Worm (Caenorhabditis elegans) whole organism, L4 larva: ENCODE data around the gene K10H10.6.

ENCODE experiments used
- F26F4.8 ChIP-seq: fragments of 200-800 bp; sonication (Bioruptor generic); conservative IDR thresholded peaks from 2 replicates; pipeline ENCODE4 v1.3.6; 2022; ENCODE audit warnings: missing genetic modification characterization, missing compliant biosample characterization
- F44E2.7 ChIP-seq: fragments of 200-800 bp; sonication (Bioruptor generic); IDR thresholded peaks from 2 replicates; pipeline ENCODE4 v2.1.2; 2022; ENCODE audit warnings: missing genetic modification characterization, missing compliant biosample characterization
- F49E8.2 ChIP-seq: sonication (generic microtip); optimal IDR thresholded peaks from 2 replicates; lab custom pipeline; 2016; ENCODE audit warnings: missing compliant biosample characterization, mild to moderate bottlenecking, missing genetic modification characterization, borderline replicate concordance
- Y5F2A.4 ChIP-seq: fragments of 200-800 bp; sonication (Bioruptor generic); optimal IDR thresholded peaks from 2 replicates; lab custom pipeline; 2018; ENCODE audit warnings: mild to moderate bottlenecking, missing genetic modification characterization, missing compliant biosample characterization
- ZK337.2 ChIP-seq: fragments of 200-800 bp; sonication (Bioruptor generic); IDR thresholded peaks from 2 replicates; pipeline ENCODE4 v1.3.6; 2022; ENCODE audit warnings: missing genetic modification reagents, missing genetic modification characterization, missing compliant biosample characterization
- aha-1 ChIP-seq: fragments of 150-350 bp; peaks from one replicate; lab custom pipeline; 2014; ENCODE audit warnings: missing biosample characterization, missing genetic modification characterization
- arid-1 ChIP-seq: fragments of 200-800 bp; sonication (Bioruptor generic); conservative IDR thresholded peaks from 2 replicates; pipeline ENCODE4 v1.3.6; 2022; ENCODE audit warnings: missing genetic modification reagents, missing genetic modification characterization, missing compliant biosample characterization
- ceh-62 ChIP-seq: sonication (generic microtip); optimal IDR thresholded peaks from 2 replicates; lab custom pipeline; 2017; ENCODE audit warnings: missing biosample characterization, missing genetic modification characterization
- ctbp-1 ChIP-seq: fragments of 200-800 bp; sonication (Bioruptor generic); IDR thresholded peaks from 2 replicates; pipeline ENCODE4 v1.3.6; 2022; ENCODE audit warnings: missing genetic modification reagents, missing genetic modification characterization, missing compliant biosample characterization
- daf-16 ChIP-seq, 3 experiments: sonication (generic microtip); optimal IDR thresholded peaks; 2 replicates each; lab custom pipeline; 2016 to 2017; ENCODE audit warnings: missing genetic modification characterization in 3 of 3, missing genetic modification reagents in 3 of 3, mild to moderate bottlenecking in 2 of 3, missing compliant biosample characterization in 2 of 3, missing biosample characterization in 1 of 3, moderate library complexity in 1 of 3
- daf-19 ChIP-seq: fragments of 200-800 bp; sonication (Bioruptor generic); conservative IDR thresholded peaks from 2 replicates; pipeline ENCODE4 v1.3.6; 2022; ENCODE audit warnings: missing genetic modification characterization, missing compliant biosample characterization
- dmd-8 ChIP-seq: fragments of 200-800 bp; sonication (Bioruptor generic); IDR thresholded peaks from 2 replicates; pipeline ENCODE4 v1.3.6; 2022; ENCODE audit warnings: missing genetic modification characterization, missing compliant biosample characterization
- dmd-9 ChIP-seq: fragments of 200-800 bp; sonication (Bioruptor generic); IDR thresholded peaks from 2 replicates; pipeline ENCODE4 v1.3.6; 2022; ENCODE audit warnings: missing genetic modification reagents, missing genetic modification characterization, missing compliant biosample characterization
- dpl-1 ChIP-seq: fragments of 150-350 bp; optimal IDR thresholded peaks from 2 replicates; lab custom pipeline; 2014; ENCODE audit warnings: missing biosample characterization, missing genetic modification reagents, missing genetic modification characterization
- dve-1 ChIP-seq: sonication (generic microtip); optimal IDR thresholded peaks from 2 replicates; lab custom pipeline; 2017; ENCODE audit warnings: antibody characterized with exemption, mild to moderate bottlenecking, missing genetic modification characterization, missing compliant biosample characterization; ENCODE audit not compliant: insufficient read depth
- egl-43 ChIP-seq: fragments of 200-800 bp; sonication (Bioruptor generic); IDR thresholded peaks from 2 replicates; pipeline ENCODE4 v1.3.6; 2022; ENCODE audit warnings: missing genetic modification reagents, missing genetic modification characterization, missing compliant biosample characterization
- hif-1 ChIP-seq, 2 experiments: sonication (generic microtip); optimal IDR thresholded peaks; 2 replicates each; lab custom pipeline; 2016 to 2017; ENCODE audit warnings: missing compliant biosample characterization in 2 of 2, missing genetic modification characterization in 2 of 2, missing genetic modification reagents in 2 of 2, missing genotype in 2 of 2, mild to moderate bottlenecking in 1 of 2
- hlh-30 ChIP-seq: sonication (generic microtip); optimal IDR thresholded peaks from 2 replicates; lab custom pipeline; 2017; ENCODE audit warnings: antibody characterized with exemption, mild to moderate bottlenecking, missing genetic modification characterization, missing compliant biosample characterization; ENCODE audit not compliant: insufficient read depth
- hmg-1.1 ChIP-seq: fragments of 200-800 bp; sonication (Bioruptor generic); IDR thresholded peaks from 2 replicates; pipeline ENCODE4 v1.3.6; 2022; ENCODE audit warnings: missing genetic modification reagents, missing genetic modification characterization, missing compliant biosample characterization
- lin-13 ChIP-seq: fragments of 150-350 bp; optimal IDR thresholded peaks from 2 replicates; lab custom pipeline; 2014; ENCODE audit warnings: missing biosample characterization, missing genetic modification reagents, missing genetic modification characterization
- lin-38 ChIP-seq: fragments of 200-800 bp; sonication (Bioruptor generic); IDR thresholded peaks from 2 replicates; pipeline ENCODE4 v1.3.6; 2022; ENCODE audit warnings: missing genetic modification reagents, missing genetic modification characterization, missing compliant biosample characterization
- lsy-2 ChIP-seq, 2 experiments: fragments of 150-350 bp in 1 of 2; sonication (generic microtip) in 1 of 2; optimal IDR thresholded peaks; 2 replicates each; lab custom pipeline; 2014 to 2017; ENCODE audit warnings: missing biosample characterization in 2 of 2, missing genetic modification characterization in 2 of 2
- madf-5 ChIP-seq, 2 experiments: fragments of 200-800 bp; sonication (Bioruptor generic); IDR thresholded peaks; 2 replicates each; pipeline ENCODE4 v1.3.6; 2022; ENCODE audit warnings: missing compliant biosample characterization in 2 of 2, missing genetic modification characterization in 2 of 2
- mdt-29 ChIP-seq: fragments of 200-800 bp; sonication (Bioruptor generic); IDR thresholded peaks from 2 replicates; pipeline ENCODE4 v1.3.6; 2022; ENCODE audit warnings: missing genetic modification reagents, missing genetic modification characterization, missing compliant biosample characterization
- mep-1 ChIP-seq: fragments of 150-350 bp; sonication (generic microtip); optimal IDR thresholded peaks from 3 replicates; lab custom pipeline; 2014; ENCODE audit warnings: missing biosample characterization, missing genetic modification characterization
- nhr-10 ChIP-seq: fragments of 150-350 bp; optimal IDR thresholded peaks from 2 replicates; lab custom pipeline; 2014; ENCODE audit warnings: missing biosample characterization, missing genetic modification characterization
- nhr-237 ChIP-seq: sonication (generic microtip); optimal IDR thresholded peaks from 2 replicates; lab custom pipeline; 2017; ENCODE audit warnings: missing biosample characterization, missing genetic modification characterization
- nhr-25 ChIP-seq: sonication (generic microtip); optimal IDR thresholded peaks from 2 replicates; lab custom pipeline; 2017; ENCODE audit warnings: missing genetic modification characterization, mild to moderate bottlenecking, missing compliant biosample characterization, antibody characterized with exemption, moderate library complexity, borderline replicate concordance; ENCODE audit not compliant: insufficient read depth
- nhr-28 ChIP-seq: fragments of 150-350 bp; optimal IDR thresholded peaks from 2 replicates; lab custom pipeline; 2014; ENCODE audit warnings: missing biosample characterization, missing genetic modification characterization
- nhr-41 ChIP-seq: fragments of 200-800 bp; sonication (Bioruptor generic); IDR thresholded peaks from 2 replicates; pipeline ENCODE4 v1.3.6; 2022; ENCODE audit warnings: missing genetic modification reagents, missing genetic modification characterization, missing compliant biosample characterization
- nhr-6 ChIP-seq: fragments of 150-350 bp; optimal IDR thresholded peaks from 2 replicates; lab custom pipeline; 2014; ENCODE audit warnings: missing biosample characterization, missing genetic modification characterization
- nhr-76 ChIP-seq: fragments of 150-350 bp; optimal IDR thresholded peaks from 2 replicates; lab custom pipeline; 2014; ENCODE audit warnings: missing biosample characterization, missing genetic modification characterization
- nhr-77 ChIP-seq: fragments of 150-350 bp; optimal IDR thresholded peaks from 2 replicates; lab custom pipeline; 2014; ENCODE audit warnings: missing biosample characterization, missing genetic modification characterization
- pha-4 ChIP-seq, 2 experiments: fragments of 150-350 bp in 1 of 2; fragments of 200-800 bp in 1 of 2; sonication (Bioruptor generic) in 1 of 2; IDR thresholded peaks in 1 of 2; optimal IDR thresholded peaks in 1 of 2; 2 replicates each; pipeline versions ENCODE4 v1.3.6 to Lab custom; 2014 to 2022; ENCODE audit warnings: missing genetic modification characterization in 2 of 2, missing genetic modification reagents in 2 of 2, missing biosample characterization in 1 of 2, missing compliant biosample characterization in 1 of 2
- php-3 ChIP-seq: fragments of 200-800 bp; sonication (Bioruptor generic); IDR thresholded peaks from 2 replicates; pipeline ENCODE4 v1.3.6; 2022; ENCODE audit warnings: missing genetic modification reagents, missing genetic modification characterization, missing compliant biosample characterization
- rbr-2 ChIP-seq: sonication (generic microtip); optimal IDR thresholded peaks from 2 replicates; lab custom pipeline; 2016; ENCODE audit warnings: missing genotype, missing genetic modification characterization, missing compliant biosample characterization
- set-16 ChIP-seq: fragments of 200-800 bp; sonication (Bioruptor generic); IDR thresholded peaks from 2 replicates; pipeline ENCODE4 v1.3.6; 2022; ENCODE audit warnings: missing genetic modification reagents, missing genetic modification characterization, missing compliant biosample characterization
- skn-1 ChIP-seq: fragments of 150-350 bp; optimal IDR thresholded peaks from 2 replicates; lab custom pipeline; 2014; ENCODE audit warnings: missing biosample characterization, missing genetic modification characterization
- snpc-1.2 ChIP-seq: fragments of 200-800 bp; sonication (Bioruptor generic); IDR thresholded peaks from 2 replicates; pipeline ENCODE4 v1.3.6; 2022; ENCODE audit warnings: missing genetic modification reagents, missing genetic modification characterization, missing compliant biosample characterization
- spr-1 ChIP-seq: sonication (generic microtip); optimal IDR thresholded peaks from 2 replicates; lab custom pipeline; 2016; ENCODE audit warnings: mild to moderate bottlenecking, missing genetic modification characterization, missing compliant biosample characterization
- unc-62 ChIP-seq, 3 experiments: fragments of 150-350 bp in 1 of 3; sonication (generic microtip); optimal IDR thresholded peaks in 2 of 3; peaks in 1 of 3; 1 replicate in 1 of 3; 2 replicates in 2 of 3; lab custom pipeline; 2014 to 2017; ENCODE audit warnings: missing biosample characterization in 3 of 3, missing genetic modification characterization in 3 of 3, missing genetic modification reagents in 3 of 3, missing genotype in 1 of 3
- vab-7 ChIP-seq: fragments of 200-800 bp; sonication (Bioruptor generic); IDR thresholded peaks from 2 replicates; pipeline ENCODE4 v1.3.6; 2022; ENCODE audit warnings: missing genetic modification reagents, missing genetic modification characterization, missing compliant biosample characterization
- zip-11 ChIP-seq: fragments of 200-800 bp; sonication (Bioruptor generic); IDR thresholded peaks from 2 replicates; pipeline ENCODE4 v1.3.6; 2022; ENCODE audit warnings: missing genetic modification characterization, missing compliant biosample characterization
- ztf-11 ChIP-seq: fragments of 150-350 bp; optimal IDR thresholded peaks from 2 replicates; lab custom pipeline; 2014; ENCODE audit warnings: missing biosample characterization, missing genetic modification characterization

Gene K10H10.6

DNA sequence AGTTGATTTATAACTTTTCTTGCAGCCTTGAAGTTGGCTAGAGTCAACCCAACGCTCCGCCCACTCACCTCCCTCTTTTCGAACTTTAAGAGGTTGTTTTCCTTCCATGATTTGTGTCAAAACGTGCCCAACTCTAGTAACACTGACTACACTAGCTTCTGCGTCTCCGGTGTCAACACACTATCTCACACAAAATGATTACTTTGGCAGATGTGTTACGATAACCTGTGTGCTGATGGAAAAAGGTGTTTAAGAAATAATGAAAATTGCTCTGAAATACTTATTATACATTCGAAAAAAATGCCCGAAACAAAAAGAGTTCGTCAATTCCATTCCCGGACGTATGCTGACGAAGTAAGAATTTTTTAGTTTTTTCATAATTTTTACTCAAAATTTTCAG is at the start of gene K10H10.6:
Gene K10H10.6 (plus strand): TSS at position 301 of the 400 bp plus-strand sequence.
- TF ChIP-seq spr-1 (tag; lab: Kevin White, UChicago) (no peak), lsy-2 (tag; optimal IDR thresholded peaks at IDR 0.05; lab: Kevin White, UChicago) (no peak), mdt-29 (GFP tag; lab: Robert Waterston, UW) (no peak), nhr-25 (tag; lab: Kevin White, UChicago) (no peak), dmd-8 (GFP tag; lab: Robert Waterston, UW) (no peak), nhr-10 (no peak)

DNA sequence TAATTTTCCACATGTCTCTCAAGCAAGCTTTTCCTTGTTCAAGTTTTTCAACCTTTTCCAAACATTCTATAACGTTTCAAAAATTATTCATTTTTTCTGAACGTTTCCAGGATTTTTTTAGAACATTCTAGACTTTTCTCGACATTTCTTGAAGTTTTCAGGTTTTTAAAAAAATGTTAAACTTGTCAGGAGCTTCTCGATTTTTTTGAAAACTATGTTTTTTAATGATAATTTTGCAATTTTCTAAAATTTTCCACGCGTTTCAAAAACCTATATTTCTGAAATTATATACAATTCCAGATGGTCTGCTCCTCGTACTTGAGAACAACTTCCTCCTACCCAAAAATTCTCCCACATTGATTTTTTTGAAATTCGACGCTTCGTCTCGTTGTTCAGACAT is 47.8 kb upstream of the K10H10.6 start, which contains the start of gene dmsr-6:
Gene dmsr-6 (plus strand): TSS at position 301 of the 400 bp plus-strand sequence.
- TF ChIP-seq dpl-1 (GFP tag; lab: Kevin White, UChicago) (no peak), lin-38 (GFP tag; lab: Robert Waterston, UW) (no peak), nhr-237 (tag; lab: Kevin White, UChicago) (no peak), F44E2.7 (GFP tag; lab: Robert Waterston, UW) (no peak), snpc-1.2 (GFP tag; lab: Robert Waterston, UW) (no peak), dmd-9 (GFP tag; lab: Robert Waterston, UW) (no peak), zip-11 (no peak), ztf-11 (tag; lab: Kevin White, UChicago) (no peak), egl-43 (no peak), nhr-6 (tag; lab: Kevin White, UChicago) (no peak), lin-13 (GFP tag; lab: Kevin White, UChicago) (no peak), F26F4.8 (GFP tag; lab: Robert Waterston, UW) (no peak), arid-1 (GFP tag; lab: Robert Waterston, UW) (no peak), rbr-2 (tag; lab: Kevin White, UChicago) (no peak)

DNA sequence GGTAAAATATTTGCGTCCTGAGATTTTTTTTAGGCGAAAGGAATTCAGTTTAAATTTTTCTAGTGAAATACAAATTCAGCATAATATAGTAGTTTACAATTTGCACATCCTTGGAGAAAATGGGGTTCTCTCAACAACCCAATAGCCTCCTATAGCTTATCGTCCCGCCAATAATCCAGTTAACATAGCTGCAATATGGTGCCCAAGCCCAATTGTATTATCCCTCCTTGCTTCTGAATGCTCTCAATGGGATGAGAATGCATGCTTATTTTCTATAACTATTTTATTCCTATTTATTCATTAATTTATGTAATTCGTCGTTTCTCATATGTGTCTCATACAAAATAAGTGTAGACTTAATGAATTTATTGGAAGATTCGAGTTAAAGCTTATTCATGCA is 33.1 kb upstream of the K10H10.6 start:
- TF ChIP-seq nhr-28 (no peak), set-16 (GFP tag; lab: Robert Waterston, UW) (no peak), unc-62 (GFP tag; optimal IDR thresholded peaks at IDR 0.05 in 1 of 2; lab: Kevin White, UChicago) (no peak), unc-62 (tag; optimal IDR thresholded peaks at IDR 0.05; lab: Kevin White, UChicago) (no peak), ceh-62 (tag; lab: Kevin White, UChicago) (no peak), dve-1 (tag; lab: Kevin White, UChicago) (no peak), dpl-1 (GFP tag; lab: Kevin White, UChicago) (no peak), daf-19 (GFP tag; lab: Robert Waterston, UW) (no peak), F26F4.8 (GFP tag; lab: Robert Waterston, UW) (no peak), hif-1 (tag; optimal IDR thresholded peaks at IDR 0.05; lab: Kevin White, UChicago) (no peak)

DNA sequence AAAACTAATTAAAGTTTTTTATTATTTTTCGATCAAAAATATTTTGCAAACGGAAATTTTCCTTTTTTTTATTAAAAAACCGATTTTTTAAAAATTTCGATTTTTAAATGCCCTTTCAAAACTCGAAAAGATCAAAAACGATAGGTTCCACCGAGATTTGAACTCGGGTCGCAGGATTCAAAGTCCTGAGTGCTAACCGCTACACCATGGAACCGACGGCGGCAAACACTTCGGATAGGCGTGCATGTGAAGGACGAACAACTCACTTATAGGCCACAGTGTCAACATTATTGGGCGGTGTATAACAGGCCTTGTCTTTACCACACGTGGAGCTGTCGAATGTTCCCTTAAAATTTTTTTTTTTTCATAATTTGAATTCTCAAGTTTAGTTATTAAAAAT is 28.4 kb upstream of the K10H10.6 start:
- TF ChIP-seq Y5F2A.4 (GFP tag; lab: Kevin White, UChicago) (no peak), daf-16 (GFP tag; optimal IDR thresholded peaks at IDR 0.05; lab: Kevin White, UChicago) (no peak), daf-16 (tag; optimal IDR thresholded peaks at IDR 0.05; lab: Kevin White, UChicago) (peak; percentile 64), ZK337.2 (GFP tag; lab: Robert Waterston, UW) (peak; percentile 6; the same call in 1 of the 2 replicates), aha-1 (tag; lab: Kevin White, UChicago) (peak; percentile 54), nhr-6 (tag; lab: Kevin White, UChicago) (peak; percentile 9), vab-7 (GFP tag; lab: Robert Waterston, UW) (0 out of 2 replicates have a peak, but pooled peaks have one; percentile 47), skn-1 (tag; lab: Kevin White, UChicago) (no peak), hmg-1.1 (GFP tag; lab: Robert Waterston, UW) (peak; percentile 51; the same call in 1 of the 2 replicates), pha-4 (GFP tag; IDR thresholded peaks at IDR 0.05; lab: Robert Waterston, UW) (peak; percentile 46; the same call in 1 of the 2 replicates), pha-4 (tag; optimal IDR thresholded peaks at IDR 0.05; lab: Kevin White, UChicago) (no peak), ctbp-1 (GFP tag; lab: Robert Waterston, UW) (0 out of 2 replicates have a peak, but pooled peaks have one; percentile 24), nhr-41 (GFP tag; lab: Robert Waterston, UW) (no peak), hlh-30 (tag; lab: Kevin White, UChicago) (peak; percentile 28), nhr-77 (tag; lab: Kevin White, UChicago) (peak; percentile 58), php-3 (GFP tag; lab: Robert Waterston, UW) (peak; percentile 19; the same call in 1 of the 2 replicates), hif-1 (tag; optimal IDR thresholded peaks at IDR 0.05; lab: Kevin White, UChicago) (no peak), mep-1 (tag; lab: Kevin White, UChicago) (peak; percentile 28), nhr-76 (tag; lab: Kevin White, UChicago) (no peak), F49E8.2 (tag; lab: Kevin White, UChicago) (no peak), madf-5 (GFP tag; IDR thresholded peaks at IDR 0.05; lab: Robert Waterston, UW) (0 out of 4 replicates have a peak, but pooled peaks of 1 of the 2 experiments have one; percentile 20)
